Worm (Caenorhabditis elegans): ENCODE results near the gene C06G3.3.

DNA sequence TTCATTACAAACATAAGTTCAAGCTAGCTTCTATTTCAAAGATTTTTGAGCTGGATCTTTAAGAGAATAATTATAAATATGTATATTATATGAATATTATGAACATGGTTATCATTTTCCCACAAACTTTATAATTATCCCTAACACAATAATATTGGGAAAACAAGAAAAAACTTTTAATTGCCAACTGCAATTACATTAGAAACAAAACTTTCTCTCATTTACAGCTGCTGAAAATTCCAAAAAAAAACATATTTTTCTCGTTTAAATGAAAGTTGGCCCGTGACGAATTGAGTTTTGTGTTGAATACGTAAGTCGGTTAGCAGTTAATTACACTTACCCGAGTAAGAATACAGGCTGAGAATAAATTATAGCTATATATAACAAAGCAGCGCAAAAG, 26.8 kb downstream of the C06G3.3 start:
- TF ChIP-seq ref-1 (GFP tag; conservative IDR thresholded peaks at IDR 0.05) (no peak), cog-1 (tag; optimal IDR thresholded peaks at IDR 0.05) (no peak), ztf-29 (GFP tag; IDR thresholded peaks at IDR 0.05) (no peak), tab-1 (GFP tag; IDR thresholded peaks at IDR 0.05) (no peak)
